Worm (Caenorhabditis elegans) whole organism, L4 larva: Measurements from ENCODE around the gene tbc-18.

Experiments used
- F37D6.2 ChIP-seq: sonication (generic microtip); optimal IDR thresholded peaks from 2 replicates; lab custom pipeline; 2016; ENCODE audit warnings: mild to moderate bottlenecking, missing genetic modification characterization, missing compliant biosample characterization
- R02D3.7 ChIP-seq: fragments of 150-350 bp; sonication (generic microtip); optimal IDR thresholded peaks from 3 replicates; lab custom pipeline; 2014; ENCODE audit warnings: missing biosample characterization, missing genetic modification characterization
- T26A8.4 ChIP-seq: fragments of 200-800 bp; sonication (Bioruptor generic); IDR thresholded peaks from 2 replicates; pipeline ENCODE4 v1.3.6; 2022; ENCODE audit warnings: missing genetic modification characterization, missing compliant biosample characterization
- Y75B8A.6 ChIP-seq: fragments of 200-800 bp; sonication (Bioruptor generic); IDR thresholded peaks from 2 replicates; pipeline ENCODE4 v1.3.6; 2022; ENCODE audit warnings: missing genetic modification reagents, missing genetic modification characterization, missing compliant biosample characterization
- ZK546.5 ChIP-seq, 2 experiments: sonication (generic microtip); optimal IDR thresholded peaks; 2 replicates each; lab custom pipeline; 2017; ENCODE audit warnings: missing biosample characterization in 2 of 2, missing genetic modification characterization in 2 of 2
- aha-1 ChIP-seq: fragments of 150-350 bp; peaks from one replicate; lab custom pipeline; 2014; ENCODE audit warnings: missing biosample characterization, missing genetic modification characterization
- ceh-20 ChIP-seq: fragments of 200-800 bp; sonication (Bioruptor generic); IDR thresholded peaks from 2 replicates; pipeline ENCODE4 v1.3.6; 2022; ENCODE audit warnings: missing genetic modification reagents, missing genetic modification characterization, missing compliant biosample characterization
- ceh-32 ChIP-seq: sonication (generic microtip); optimal IDR thresholded peaks from 2 replicates; lab custom pipeline; 2016; ENCODE audit warnings: mild to moderate bottlenecking, missing genetic modification characterization, missing compliant biosample characterization; ENCODE audit not compliant: poor library complexity
- ceh-44 ChIP-seq: fragments of 200-800 bp; sonication (Bioruptor generic); IDR thresholded peaks from 2 replicates; pipeline ENCODE4 v1.3.6; 2022; ENCODE audit warnings: missing genetic modification reagents, missing genetic modification characterization, missing compliant biosample characterization
- cey-2 ChIP-seq: sonication (generic microtip); optimal IDR thresholded peaks from 3 replicates; lab custom pipeline; 2017; ENCODE audit warnings: missing genetic modification characterization, mild to moderate bottlenecking, missing compliant biosample characterization, antibody characterized with exemption, borderline replicate concordance; ENCODE audit not compliant: insufficient read depth
- daf-16 ChIP-seq, 3 experiments: sonication (generic microtip); optimal IDR thresholded peaks; 2 replicates each; lab custom pipeline; 2016 to 2017; ENCODE audit warnings: missing genetic modification characterization in 3 of 3, missing genetic modification reagents in 3 of 3, mild to moderate bottlenecking in 2 of 3, missing compliant biosample characterization in 2 of 3, missing biosample characterization in 1 of 3, moderate library complexity in 1 of 3
- daf-19 ChIP-seq: fragments of 200-800 bp; sonication (Bioruptor generic); conservative IDR thresholded peaks from 2 replicates; pipeline ENCODE4 v1.3.6; 2022; ENCODE audit warnings: missing genetic modification characterization, missing compliant biosample characterization
- daf-8 ChIP-seq: fragments of 200-800 bp; sonication (Bioruptor generic); IDR thresholded peaks from 2 replicates; pipeline ENCODE4 v1.3.6; 2022; ENCODE audit warnings: missing genetic modification characterization, missing compliant biosample characterization
- duxl-1 ChIP-seq: sonication (generic microtip); optimal IDR thresholded peaks from 2 replicates; lab custom pipeline; 2016; ENCODE audit warnings: mild to moderate bottlenecking, missing genetic modification characterization, moderate library complexity, missing compliant biosample characterization; ENCODE audit not compliant: poor library complexity
- egl-43 ChIP-seq: fragments of 200-800 bp; sonication (Bioruptor generic); IDR thresholded peaks from 2 replicates; pipeline ENCODE4 v1.3.6; 2022; ENCODE audit warnings: missing genetic modification reagents, missing genetic modification characterization, missing compliant biosample characterization
- hlh-30 ChIP-seq: sonication (generic microtip); optimal IDR thresholded peaks from 2 replicates; lab custom pipeline; 2017; ENCODE audit warnings: antibody characterized with exemption, mild to moderate bottlenecking, missing genetic modification characterization, missing compliant biosample characterization; ENCODE audit not compliant: insufficient read depth
- jun-1 ChIP-seq: fragments of 150-350 bp; optimal IDR thresholded peaks from 2 replicates; lab custom pipeline; 2014; ENCODE audit warnings: missing biosample characterization, missing genetic modification reagents, missing genetic modification characterization
- lin-39 ChIP-seq: fragments of 150-350 bp; optimal IDR thresholded peaks from 2 replicates; lab custom pipeline; 2014; ENCODE audit warnings: missing biosample characterization, missing genetic modification reagents, missing genetic modification characterization
- lir-3 ChIP-seq: sonication (generic microtip); optimal IDR thresholded peaks from 2 replicates; lab custom pipeline; 2016; ENCODE audit warnings: mild to moderate bottlenecking, missing genetic modification characterization, missing compliant biosample characterization
- madf-9 ChIP-seq: fragments of 200-800 bp; sonication (Bioruptor generic); conservative IDR thresholded peaks from 2 replicates; pipeline ENCODE4 v1.3.6; 2022; ENCODE audit warnings: missing genetic modification reagents, missing genetic modification characterization, missing compliant biosample characterization
- mdl-1 ChIP-seq, 2 experiments: fragments of 150-350 bp in 1 of 2; sonication (generic microtip) in 1 of 2; optimal IDR thresholded peaks; 2 replicates each; lab custom pipeline; 2014 to 2017; ENCODE audit warnings: missing biosample characterization in 2 of 2, missing genetic modification characterization in 2 of 2
- mep-1 ChIP-seq: fragments of 150-350 bp; sonication (generic microtip); optimal IDR thresholded peaks from 3 replicates; lab custom pipeline; 2014; ENCODE audit warnings: missing biosample characterization, missing genetic modification characterization
- mes-2 ChIP-seq: sonication (generic microtip); optimal IDR thresholded peaks from 2 replicates; lab custom pipeline; 2016; ENCODE audit warnings: missing genotype, mild to moderate bottlenecking, missing genetic modification characterization, missing compliant biosample characterization; ENCODE audit not compliant: poor library complexity, severe bottlenecking
- mxl-3 ChIP-seq: fragments of 200-800 bp; sonication (Bioruptor generic); optimal IDR thresholded peaks from 2 replicates; lab custom pipeline; 2018; ENCODE audit warnings: mild to moderate bottlenecking, missing genetic modification characterization, missing compliant biosample characterization
- nhr-102 ChIP-seq: sonication (generic microtip); optimal IDR thresholded peaks from 2 replicates; lab custom pipeline; 2016; ENCODE audit warnings: mild to moderate bottlenecking, missing genetic modification characterization, moderate library complexity, missing compliant biosample characterization
- nhr-28 ChIP-seq: fragments of 150-350 bp; optimal IDR thresholded peaks from 2 replicates; lab custom pipeline; 2014; ENCODE audit warnings: missing biosample characterization, missing genetic modification characterization
- nhr-41 ChIP-seq: fragments of 200-800 bp; sonication (Bioruptor generic); IDR thresholded peaks from 2 replicates; pipeline ENCODE4 v1.3.6; 2022; ENCODE audit warnings: missing genetic modification reagents, missing genetic modification characterization, missing compliant biosample characterization
- nhr-6 ChIP-seq: fragments of 150-350 bp; optimal IDR thresholded peaks from 2 replicates; lab custom pipeline; 2014; ENCODE audit warnings: missing biosample characterization, missing genetic modification characterization
- nhr-76 ChIP-seq: fragments of 150-350 bp; optimal IDR thresholded peaks from 2 replicates; lab custom pipeline; 2014; ENCODE audit warnings: missing biosample characterization, missing genetic modification characterization
- php-3 ChIP-seq: fragments of 200-800 bp; sonication (Bioruptor generic); IDR thresholded peaks from 2 replicates; pipeline ENCODE4 v1.3.6; 2022; ENCODE audit warnings: missing genetic modification reagents, missing genetic modification characterization, missing compliant biosample characterization
- pqm-1 ChIP-seq: sonication (generic microtip); optimal IDR thresholded peaks from 2 replicates; lab custom pipeline; 2017; ENCODE audit warnings: missing biosample characterization, missing genetic modification characterization
- rbr-2 ChIP-seq: sonication (generic microtip); optimal IDR thresholded peaks from 2 replicates; lab custom pipeline; 2016; ENCODE audit warnings: missing genotype, missing genetic modification characterization, missing compliant biosample characterization
- skn-1 ChIP-seq: fragments of 150-350 bp; optimal IDR thresholded peaks from 2 replicates; lab custom pipeline; 2014; ENCODE audit warnings: missing biosample characterization, missing genetic modification characterization
- snpc-1.2 ChIP-seq: fragments of 200-800 bp; sonication (Bioruptor generic); IDR thresholded peaks from 2 replicates; pipeline ENCODE4 v1.3.6; 2022; ENCODE audit warnings: missing genetic modification reagents, missing genetic modification characterization, missing compliant biosample characterization
- spr-1 ChIP-seq: sonication (generic microtip); optimal IDR thresholded peaks from 2 replicates; lab custom pipeline; 2016; ENCODE audit warnings: mild to moderate bottlenecking, missing genetic modification characterization, missing compliant biosample characterization
- unc-130 ChIP-seq: sonication (generic microtip); optimal IDR thresholded peaks from 2 replicates; lab custom pipeline; 2016; ENCODE audit warnings: missing genetic modification reagents, missing genetic modification characterization, missing compliant biosample characterization
- unc-39 ChIP-seq: sonication (generic microtip); optimal IDR thresholded peaks from 2 replicates; lab custom pipeline; 2017; ENCODE audit warnings: missing biosample characterization, missing genetic modification characterization
- vab-7 ChIP-seq: fragments of 200-800 bp; sonication (Bioruptor generic); IDR thresholded peaks from 2 replicates; pipeline ENCODE4 v1.3.6; 2022; ENCODE audit warnings: missing genetic modification reagents, missing genetic modification characterization, missing compliant biosample characterization
- zfp-3 ChIP-seq: fragments of 200-800 bp; sonication (Bioruptor generic); conservative IDR thresholded peaks from 2 replicates; pipeline ENCODE4 v1.3.6; 2022; ENCODE audit warnings: missing genetic modification reagents, missing genetic modification characterization, missing compliant biosample characterization
- zip-2 ChIP-seq: fragments of 150-350 bp; optimal IDR thresholded peaks from 2 replicates; lab custom pipeline; 2014; ENCODE audit warnings: missing biosample characterization, missing genetic modification characterization
- ztf-11 ChIP-seq: fragments of 150-350 bp; optimal IDR thresholded peaks from 2 replicates; lab custom pipeline; 2014; ENCODE audit warnings: missing biosample characterization, missing genetic modification characterization

Gene tbc-18

ce11 chrX:8386068-8386851, 7.9 kb downstream of the tbc-18 start (continued):
- TF ChIP-seq mes-2 (tag; lab: Kevin White, UChicago) (peak; percentile 82), jun-1 (tag; lab: Kevin White, UChicago) (no peak), ZK546.5 (tag; optimal IDR thresholded peaks at IDR 0.05; lab: Kevin White, UChicago) (no peak), vab-7 (peak; percentile 67), duxl-1 (tag; lab: Kevin White, UChicago) (peak; percentile 50), rbr-2 (tag; lab: Kevin White, UChicago) (peak; percentile 66), mxl-3 (GFP tag; lab: Kevin White, UChicago) (no peak), nhr-102 (peak; percentile 36), unc-39 (tag; lab: Kevin White, UChicago) (no peak), T26A8.4 (GFP tag; lab: Robert Waterston, UW) (peak; percentile 51; the same call in 1 of the 2 replicates), skn-1 (tag; lab: Kevin White, UChicago) (no peak), nhr-28 (tag; lab: Kevin White, UChicago) (no peak), lir-3 (tag; lab: Kevin White, UChicago) (no peak), madf-9 (GFP tag; lab: Robert Waterston, UW) (peak; percentile 38; the same call in 1 of the 2 replicates), ceh-20 (GFP tag; lab: Robert Waterston, UW) (no peak), zip-2 (tag; lab: Kevin White, UChicago) (no peak), hlh-30 (peak; percentile 67), php-3 (GFP tag; lab: Robert Waterston, UW) (0 out of 2 replicates have a peak, but pooled peaks have one; percentile 43), cey-2 (tag; lab: Kevin White, UChicago) (no peak), lin-39 (tag; lab: Kevin White, UChicago) (no peak), R02D3.7 (tag; lab: Kevin White, UChicago) (no peak), mdl-1 (tag; optimal IDR thresholded peaks at IDR 0.05; lab: Kevin White, UChicago) (peak; percentile 2 to 37), ceh-44 (GFP tag; lab: Robert Waterston, UW) (peak; percentile 54; the same call in 1 of the 2 replicates), pqm-1 (no peak), F37D6.2 (tag; lab: Kevin White, UChicago) (no peak), Y75B8A.6 (GFP tag; lab: Robert Waterston, UW) (no peak), nhr-41 (GFP tag; lab: Robert Waterston, UW) (no peak), egl-43 (GFP tag; lab: Robert Waterston, UW) (peak; percentile 72), zfp-3 (GFP tag; lab: Robert Waterston, UW) (0 out of 2 replicates have a peak, but pooled peaks have one; percentile 38), daf-19 (GFP tag; lab: Robert Waterston, UW) (0 out of 2 replicates have a peak, but pooled peaks have one; percentile 9), ceh-32 (tag; lab: Kevin White, UChicago) (peak; percentile 3), spr-1 (tag; lab: Kevin White, UChicago) (peak; percentile 12), snpc-1.2 (GFP tag; lab: Robert Waterston, UW) (peak; percentile 52), nhr-76 (tag; lab: Kevin White, UChicago) (no peak), nhr-6 (tag; lab: Kevin White, UChicago) (no peak), unc-130 (GFP tag; lab: Kevin White, UChicago) (no peak), daf-8 (GFP tag; lab: Robert Waterston, UW) (no peak), mep-1 (tag; lab: Kevin White, UChicago) (peak; percentile 61)

ce11 chrX:8390508-8390907, 12.2 kb downstream of the tbc-18 start:
- TF ChIP-seq ztf-11 (tag; lab: Kevin White, UChicago) (no peak), aha-1 (peak; percentile 83), duxl-1 (tag; lab: Kevin White, UChicago) (no peak), daf-16 (GFP tag; optimal IDR thresholded peaks at IDR 0.05; lab: Kevin White, UChicago) (peak in 1 of 2 experiments; percentile 89), daf-16 (tag; optimal IDR thresholded peaks at IDR 0.05; lab: Kevin White, UChicago) (no peak)
